Comparison of ENCODE assay signal across 1 fruit fly cellular context in genomic region chrX:19683040-19683875, dm6.
TF ChIP-seq lines count a peak whose summit lies in the region.

Gene dome, minus strand, starts transcription at chrX:19683518.
Gene Ubqn, plus strand, starts transcription at chrX:19683808.

TF ChIP-seq in whole organism, embryonic, 481 proteins besides CTCF, POLR2A, EP300 and RAD21 (continued from another document and continues in another):
- TF ChIP-seq ftz-f1 (GFP tag; optimal IDR thresholded peaks at IDR 0.05; lab: Kevin White, UChicago): peak; percentile 86
- peak; percentile 84 for TF ChIP-seq CG34224 (GFP tag; IDR thresholded peaks at IDR 0.05; lab: Robert Waterston, UW; ENCODE audit: partially characterized antibody)
- TF ChIP-seq CG2120 (GFP tag; optimal IDR thresholded peaks at IDR 0.05; lab: Kevin White, UChicago): peak; percentile 39
- TF ChIP-seq CG12769 (tag; optimal IDR thresholded peaks at IDR 0.05; lab: Kevin White, UChicago): peak; percentile 37
- peak; percentile 68 for TF ChIP-seq Myb (GFP tag; optimal IDR thresholded peaks at IDR 0.05; lab: Kevin White, UChicago)
- TF ChIP-seq Fer3 (tag; optimal IDR thresholded peaks at IDR 0.05; lab: Kevin White, UChicago): no peak
- TF ChIP-seq E2f2 (GFP tag; IDR thresholded peaks at IDR 0.05; lab: Robert Waterston, UW): peak; percentile 39
- TF ChIP-seq CG10654 (GFP tag; optimal IDR thresholded peaks at IDR 0.05; lab: Kevin White, UChicago): no peak
- peak; percentile 3; the same call in 1 of the 2 replicates for TF ChIP-seq NFAT (GFP tag; IDR thresholded peaks at IDR 0.05; lab: Robert Waterston, UW)
- no peak for TF ChIP-seq dysf (GFP tag; IDR thresholded peaks at IDR 0.05; lab: Robert Waterston, UW)
- peak; percentile 36 for TF ChIP-seq Meics (GFP tag; optimal IDR thresholded peaks at IDR 0.05; lab: Kevin White, UChicago)
- TF ChIP-seq sens (GFP tag; lab: Kevin White, UChicago): peak; percentile 72
- peak; percentile 86 for TF ChIP-seq amos (GFP tag; IDR thresholded peaks at IDR 0.05; lab: Robert Waterston, UW; ENCODE audit: partially characterized antibody)
- peak; percentile 36 for TF ChIP-seq CG15601 (tag; optimal IDR thresholded peaks at IDR 0.05; lab: Kevin White, UChicago)
- TF ChIP-seq CG9215 (GFP tag; IDR thresholded peaks at IDR 0.05; lab: Robert Waterston, UW): 0 out of 2 replicates have a peak, but pooled peaks have one; percentile 14
- TF ChIP-seq yki (optimal IDR thresholded peaks at IDR 0.05; lab: Kevin White, UChicago): peak; percentile 92
- TF ChIP-seq HLH4C (GFP tag; IDR thresholded peaks at IDR 0.05; lab: Robert Waterston, UW; ENCODE audit: partially characterized antibody): peak; percentile 96
- peak; percentile 13 for TF ChIP-seq pho (GFP tag; optimal IDR thresholded peaks at IDR 0.05; lab: Kevin White, UChicago)
- peak; percentile 95 for TF ChIP-seq CG14860 (GFP tag; IDR thresholded peaks at IDR 0.05; lab: Robert Waterston, UW; ENCODE audit: partially characterized antibody)
- TF ChIP-seq dpn (GFP tag; optimal IDR thresholded peaks at IDR 0.05; lab: Kevin White, UChicago): peak in 1 of 2 experiments; percentile 30
- peak; percentile 68 for TF ChIP-seq zen2 (GFP tag; IDR thresholded peaks at IDR 0.05; lab: Robert Waterston, UW; ENCODE audit: partially characterized antibody)
- peak; percentile 93 for TF ChIP-seq inv (GFP tag; IDR thresholded peaks at IDR 0.05; lab: Robert Waterston, UW; ENCODE audit: partially characterized antibody)
- TF ChIP-seq CG1024 (GFP tag; IDR thresholded peaks at IDR 0.05; lab: Robert Waterston, UW): no peak
- peak; percentile 94 for TF ChIP-seq CG7928 (GFP tag; optimal IDR thresholded peaks at IDR 0.05; lab: Kevin White, UChicago)
- TF ChIP-seq CG12071 (GFP tag; optimal IDR thresholded peaks at IDR 0.05; lab: Kevin White, UChicago): peak; percentile 49
- TF ChIP-seq ash1 (GFP tag; optimal IDR thresholded peaks at IDR 0.05; lab: Kevin White, UChicago): no peak
- no peak for TF ChIP-seq CG32772 (GFP tag; IDR thresholded peaks at IDR 0.05; lab: Robert Waterston, UW)
- TF ChIP-seq row (GFP tag; IDR thresholded peaks at IDR 0.05; lab: Robert Waterston, UW): peak; percentile 56
- TF ChIP-seq CoRest (tag; optimal IDR thresholded peaks at IDR 0.05; lab: Kevin White, UChicago): peak; percentile 1
- peak; percentile 24; the same call in 1 of the 2 replicates for TF ChIP-seq chm (GFP tag; IDR thresholded peaks at IDR 0.05; lab: Robert Waterston, UW)
- no peak for TF ChIP-seq CG16779 (GFP tag; IDR thresholded peaks at IDR 0.05; lab: Robert Waterston, UW)
- TF ChIP-seq CG30020 (tag; optimal IDR thresholded peaks at IDR 0.05; lab: Kevin White, UChicago): peak; percentile 63
- TF ChIP-seq toy (GFP tag; IDR thresholded peaks at IDR 0.05; lab: Robert Waterston, UW): no peak
- TF ChIP-seq so (GFP tag; IDR thresholded peaks at IDR 0.05; lab: Robert Waterston, UW): no peak
- TF ChIP-seq chinmo (GFP tag; IDR thresholded peaks at IDR 0.05; lab: Robert Waterston, UW; ENCODE audit: partially characterized antibody): peak; percentile 85
- peak; percentile 93 for TF ChIP-seq Dll (GFP tag; IDR thresholded peaks at IDR 0.05; lab: Robert Waterston, UW; ENCODE audit: partially characterized antibody)
- TF ChIP-seq Lhr (GFP tag; optimal IDR thresholded peaks at IDR 0.05; lab: Kevin White, UChicago): peak; percentile 39
- TF ChIP-seq hbn (GFP tag; IDR thresholded peaks at IDR 0.05; lab: Robert Waterston, UW; ENCODE audit: partially characterized antibody): peak; percentile 87
- TF ChIP-seq Dad (GFP tag; optimal IDR thresholded peaks at IDR 0.05; lab: Kevin White, UChicago): no peak
- TF ChIP-seq CG2129 (GFP tag; IDR thresholded peaks at IDR 0.05; lab: Robert Waterston, UW; ENCODE audit: partially characterized antibody): peak; percentile 56; the same call in 1 of the 2 replicates
- no peak for TF ChIP-seq sc (optimal IDR thresholded peaks at IDR 0.05; lab: Kevin White, UChicago)
- TF ChIP-seq sc (GFP tag; optimal IDR thresholded peaks at IDR 0.05; lab: Kevin White, UChicago): no peak
- TF ChIP-seq mld (GFP tag; IDR thresholded peaks at IDR 0.05; lab: Robert Waterston, UW; ENCODE audit: partially characterized antibody): peak; percentile 68; the same call in 2 of the 3 replicates
- no peak for TF ChIP-seq CG15269 (tag; optimal IDR thresholded peaks at IDR 0.05; lab: Kevin White, UChicago)
- peak; percentile 4 for TF ChIP-seq Camta (GFP tag; optimal IDR thresholded peaks at IDR 0.05; lab: Kevin White, UChicago)
- TF ChIP-seq HmgZ (tag; optimal IDR thresholded peaks at IDR 0.05; lab: Kevin White, UChicago): peak; percentile 10
- TF ChIP-seq CG13287 (GFP tag; IDR thresholded peaks at IDR 0.05; lab: Robert Waterston, UW; ENCODE audit: partially characterized antibody): peak; percentile 90
- peak; percentile 14 for TF ChIP-seq CG18262 (tag; optimal IDR thresholded peaks at IDR 0.05; lab: Kevin White, UChicago)
- TF ChIP-seq Dip3 (GFP tag; optimal IDR thresholded peaks at IDR 0.05; lab: Kevin White, UChicago): peak; percentile 36
- no peak for TF ChIP-seq B-H1 (GFP tag; IDR thresholded peaks at IDR 0.05; lab: Robert Waterston, UW)
- TF ChIP-seq bsh (GFP tag; optimal IDR thresholded peaks at IDR 0.05; lab: Kevin White, UChicago): peak in 1 of 2 experiments; percentile 25
- no peak for TF ChIP-seq lmd (GFP tag; IDR thresholded peaks at IDR 0.05; lab: Robert Waterston, UW)
- peak; percentile 93 to 94 for TF ChIP-seq tll (GFP tag; optimal IDR thresholded peaks at IDR 0.05; lab: Kevin White, UChicago)
- TF ChIP-seq zen (tag; optimal IDR thresholded peaks at IDR 0.05; lab: Kevin White, UChicago): peak; percentile 15
- TF ChIP-seq CG6854 (GFP tag; optimal IDR thresholded peaks at IDR 0.05; lab: Kevin White, UChicago): peak; percentile 49
- TF ChIP-seq CG4617 (GFP tag; optimal IDR thresholded peaks at IDR 0.05; lab: Kevin White, UChicago; ENCODE audit: borderline replicate concordance): peak; percentile 51
- no peak for TF ChIP-seq Hey (tag; optimal IDR thresholded peaks at IDR 0.05; lab: Kevin White, UChicago)
- peak; percentile 83 for TF ChIP-seq CG8478 (optimal IDR thresholded peaks at IDR 0.05; lab: Kevin White, UChicago)
- TF ChIP-seq CG13624 (GFP tag; optimal IDR thresholded peaks at IDR 0.05; lab: Kevin White, UChicago): peak; percentile 56
- TF ChIP-seq exex (tag; optimal IDR thresholded peaks at IDR 0.05; lab: Kevin White, UChicago): no peak
- TF ChIP-seq CG12659 (GFP tag; optimal IDR thresholded peaks at IDR 0.05; lab: Kevin White, UChicago): peak; percentile 79
- peak; percentile 100 for TF ChIP-seq Sin3A (optimal IDR thresholded peaks at IDR 0.05; lab: Kevin White, UChicago)
- TF ChIP-seq CG14965 (GFP tag; optimal IDR thresholded peaks at IDR 0.05; lab: Kevin White, UChicago; ENCODE audit: borderline replicate concordance): no peak
- peak in 1 of 2 experiments; percentile 36 for TF ChIP-seq Pdp1 (GFP tag; optimal IDR thresholded peaks at IDR 0.05; lab: Kevin White, UChicago)
- peak; percentile 77 for TF ChIP-seq nom (GFP tag; optimal IDR thresholded peaks at IDR 0.05; lab: Kevin White, UChicago)
- peak; percentile 53 for TF ChIP-seq Nf-YC (tag; optimal IDR thresholded peaks at IDR 0.05; lab: Kevin White, UChicago)
- TF ChIP-seq CG42726 (GFP tag; IDR thresholded peaks at IDR 0.05; lab: Robert Waterston, UW; ENCODE audit: partially characterized antibody): peak; percentile 65; the same call in 1 of the 2 replicates
- TF ChIP-seq Doc3 (GFP tag; IDR thresholded peaks at IDR 0.05; lab: Robert Waterston, UW; ENCODE audit: partially characterized antibody): peak; percentile 82
- TF ChIP-seq gce (GFP tag; IDR thresholded peaks at IDR 0.05; lab: Robert Waterston, UW): 0 out of 3 replicates have a peak, but pooled peaks have one; percentile 9
- TF ChIP-seq Sry-δ (GFP tag; optimal IDR thresholded peaks at IDR 0.05; lab: Kevin White, UChicago): peak; percentile 93
- peak; percentile 42 for TF ChIP-seq CG3995 (GFP tag; optimal IDR thresholded peaks at IDR 0.05; lab: Kevin White, UChicago)
- peak; percentile 49 for TF ChIP-seq Dp (GFP tag; optimal IDR thresholded peaks at IDR 0.05; lab: Kevin White, UChicago)
- peak; percentile 33 for TF ChIP-seq NC2β (GFP tag; optimal IDR thresholded peaks at IDR 0.05; lab: Kevin White, UChicago)
- TF ChIP-seq CG15514 (GFP tag; optimal IDR thresholded peaks at IDR 0.05; lab: Kevin White, UChicago): peak; percentile 60
- TF ChIP-seq hkb (optimal IDR thresholded peaks at IDR 0.05; lab: Kevin White, UChicago): peak; percentile 63
- 0 out of 2 replicates have a peak, but pooled peaks have one; percentile 22 for TF ChIP-seq hkb (GFP tag; IDR thresholded peaks at IDR 0.05; lab: Robert Waterston, UW)
- no peak for TF ChIP-seq CG33213 (GFP tag; optimal IDR thresholded peaks at IDR 0.05; lab: Kevin White, UChicago)
- TF ChIP-seq CG5180 (GFP tag; optimal IDR thresholded peaks at IDR 0.05; lab: Kevin White, UChicago): peak; percentile 23
- peak; percentile 83 for TF ChIP-seq CG17186 (GFP tag; optimal IDR thresholded peaks at IDR 0.05; lab: Kevin White, UChicago)
- no peak for TF ChIP-seq caup (GFP tag; optimal IDR thresholded peaks at IDR 0.05; lab: Kevin White, UChicago; ENCODE audit: severe bottlenecking)
- TF ChIP-seq wek (GFP tag; optimal IDR thresholded peaks at IDR 0.05; lab: Kevin White, UChicago): peak; percentile 2
- TF ChIP-seq CG10147 (GFP tag; optimal IDR thresholded peaks at IDR 0.05; lab: Kevin White, UChicago): no peak
- no peak for TF ChIP-seq Sox102F (GFP tag; optimal IDR thresholded peaks at IDR 0.05; lab: Kevin White, UChicago)
- TF ChIP-seq MBD-R2 (GFP tag; IDR thresholded peaks at IDR 0.05; lab: Robert Waterston, UW): peak; percentile 24; the same call in 1 of the 2 replicates
- TF ChIP-seq ac (GFP tag; optimal IDR thresholded peaks at IDR 0.05; lab: Kevin White, UChicago): no peak
- TF ChIP-seq pan (optimal IDR thresholded peaks at IDR 0.05; lab: Kevin White, UChicago): no peak
- no peak for TF ChIP-seq pan (GFP tag; optimal IDR thresholded peaks at IDR 0.05 in 1 of 2, IDR thresholded peaks at IDR 0.05 in 1 of 2)
- TF ChIP-seq stc (GFP tag; IDR thresholded peaks at IDR 0.05; lab: Robert Waterston, UW): no peak
- TF ChIP-seq CG8924 (tag; optimal IDR thresholded peaks at IDR 0.05; lab: Kevin White, UChicago): peak; percentile 36
- TF ChIP-seq trem (tag; optimal IDR thresholded peaks at IDR 0.05; lab: Kevin White, UChicago): peak; percentile 57
- TF ChIP-seq nerfin-2 (GFP tag; IDR thresholded peaks at IDR 0.05; lab: Robert Waterston, UW; ENCODE audit: partially characterized antibody): peak; percentile 93
- no peak for TF ChIP-seq Atf6 (GFP tag; IDR thresholded peaks at IDR 0.05; lab: Robert Waterston, UW)
- no peak for TF ChIP-seq Ravus (GFP tag; IDR thresholded peaks at IDR 0.05; lab: Robert Waterston, UW)
- no peak for TF ChIP-seq CG18619 (GFP tag; optimal IDR thresholded peaks at IDR 0.05; lab: Kevin White, UChicago)
- TF ChIP-seq kah (GFP tag; optimal IDR thresholded peaks at IDR 0.05; lab: Kevin White, UChicago): peak; percentile 33
- no peak for TF ChIP-seq dati (GFP tag; IDR thresholded peaks at IDR 0.05; lab: Robert Waterston, UW)
- TF ChIP-seq ase (GFP tag; IDR thresholded peaks at IDR 0.05; lab: Robert Waterston, UW): no peak
- no peak for TF ChIP-seq CG3281 (GFP tag; optimal IDR thresholded peaks at IDR 0.05; lab: Kevin White, UChicago)
- no peak for TF ChIP-seq CG11247 (GFP tag; IDR thresholded peaks at IDR 0.05; lab: Robert Waterston, UW)
- TF ChIP-seq CG14014 (GFP tag; IDR thresholded peaks at IDR 0.05; lab: Robert Waterston, UW): peak; percentile 13; the same call in 1 of the 2 replicates
- peak; percentile 34 for TF ChIP-seq kni (GFP tag; optimal IDR thresholded peaks at IDR 0.05; lab: Kevin White, UChicago)
- peak; percentile 22 for TF ChIP-seq CG9727 (GFP tag; optimal IDR thresholded peaks at IDR 0.05; lab: Kevin White, UChicago)
- TF ChIP-seq Dek (tag; optimal IDR thresholded peaks at IDR 0.05; lab: Kevin White, UChicago): no peak
- peak; percentile 95 for TF ChIP-seq Scr (GFP tag; IDR thresholded peaks at IDR 0.05; lab: Robert Waterston, UW; ENCODE audit: partially characterized antibody)
- peak; percentile 93 for TF ChIP-seq hb (GFP tag; IDR thresholded peaks at IDR 0.05; lab: Robert Waterston, UW; ENCODE audit: partially characterized antibody)
- peak; percentile 23 for TF ChIP-seq CG13296 (GFP tag; optimal IDR thresholded peaks at IDR 0.05; lab: Kevin White, UChicago)
- peak; percentile 88 for TF ChIP-seq Bgb (GFP tag; IDR thresholded peaks at IDR 0.05; lab: Robert Waterston, UW; ENCODE audit: partially characterized antibody)
- TF ChIP-seq CG13123 (GFP tag; optimal IDR thresholded peaks at IDR 0.05; lab: Kevin White, UChicago): no peak
- TF ChIP-seq jigr1 (GFP tag; IDR thresholded peaks at IDR 0.05; lab: Robert Waterston, UW): no peak
- peak; percentile 82 for TF ChIP-seq bbx (GFP tag; IDR thresholded peaks at IDR 0.05; lab: Robert Waterston, UW; ENCODE audit: partially characterized antibody)
- peak; percentile 54 for TF ChIP-seq phol (tag; optimal IDR thresholded peaks at IDR 0.05; lab: Kevin White, UChicago)
- no peak for TF ChIP-seq CG11504 (tag; optimal IDR thresholded peaks at IDR 0.05; lab: Kevin White, UChicago)
- peak; percentile 68 for TF ChIP-seq Ets97D (GFP tag; optimal IDR thresholded peaks at IDR 0.05; lab: Kevin White, UChicago)
- TF ChIP-seq Side (GFP tag; optimal IDR thresholded peaks at IDR 0.05; lab: Kevin White, UChicago): peak; percentile 7
- TF ChIP-seq CG30403 (GFP tag; optimal IDR thresholded peaks at IDR 0.05; lab: Kevin White, UChicago): peak; percentile 17
- TF ChIP-seq CG1603 (tag; optimal IDR thresholded peaks at IDR 0.05; lab: Kevin White, UChicago): peak; percentile 79
- peak; percentile 77 for TF ChIP-seq CG10543 (GFP tag; optimal IDR thresholded peaks at IDR 0.05; lab: Kevin White, UChicago)
- TF ChIP-seq vnd (GFP tag; IDR thresholded peaks at IDR 0.05; lab: Robert Waterston, UW; ENCODE audit: partially characterized antibody): peak; percentile 96
- TF ChIP-seq zfh2 (GFP tag; optimal IDR thresholded peaks at IDR 0.05; lab: Kevin White, UChicago): peak; percentile 27
- peak; percentile 94 for TF ChIP-seq pzg (GFP tag; optimal IDR thresholded peaks at IDR 0.05; lab: Kevin White, UChicago)
- no peak for TF ChIP-seq hth (optimal IDR thresholded peaks at IDR 0.05; lab: Kevin White, UChicago)
- peak; percentile 28 for TF ChIP-seq CG9609 (GFP tag; optimal IDR thresholded peaks at IDR 0.05; lab: Kevin White, UChicago)
- peak; percentile 32; the same call in 1 of the 3 replicates for TF ChIP-seq Dbx (GFP tag; IDR thresholded peaks at IDR 0.05; lab: Robert Waterston, UW)
- TF ChIP-seq BEAF-32 (GFP tag; optimal IDR thresholded peaks at IDR 0.05; lab: Kevin White, UChicago): peak; percentile 98
- no peak for TF ChIP-seq lab (GFP tag; optimal IDR thresholded peaks at IDR 0.05; lab: Kevin White, UChicago)
- TF ChIP-seq Poxn (GFP tag; IDR thresholded peaks at IDR 0.05; lab: Robert Waterston, UW): no peak
